Fruit fly (Drosophila melanogaster) whole organism, wandering third instar larva: ENCODE results near the gene CG15212.

Source experiments
- CG32264 ChIP-seq: fragments of 200-800 bp; sonication (Bioruptor generic); optimal IDR thresholded peaks from 2 replicates; lab custom pipeline; 2016; ENCODE audit warnings: missing biosample characterization, missing genetic modification characterization
- CrebA ChIP-seq: fragments of 200-800 bp; sonication (Bioruptor generic); optimal IDR thresholded peaks from 2 replicates; lab custom pipeline; 2016; ENCODE audit warnings: missing biosample characterization, mild to moderate bottlenecking, missing genetic modification characterization, borderline replicate concordance
- Dfd ChIP-seq: fragments of >200 bp; optimal IDR thresholded peaks from 2 replicates; lab custom pipeline; 2017; ENCODE audit warnings: missing biosample characterization, missing genetic modification characterization
- GATAd ChIP-seq: sonication (Bioruptor generic); optimal IDR thresholded peaks from 2 replicates; lab custom pipeline; 2016; ENCODE audit warnings: missing biosample characterization, missing genetic modification characterization
- HLH106 ChIP-seq: fragments of 200-800 bp; optimal IDR thresholded peaks from 3 replicates; lab custom pipeline; 2019; ENCODE audit warnings: missing biosample characterization, mild to moderate bottlenecking, missing genetic modification characterization, moderate library complexity
- Hnf4 ChIP-seq: fragments of 200-800 bp; sonication (Bioruptor generic); optimal IDR thresholded peaks from 2 replicates; lab custom pipeline; 2016; ENCODE audit warnings: missing biosample characterization, mild to moderate bottlenecking, missing genetic modification characterization
- Hr78 ChIP-seq: fragments of >200 bp; optimal IDR thresholded peaks from 2 replicates; lab custom pipeline; 2017; ENCODE audit warnings: missing biosample characterization, missing genetic modification characterization
- Hr83 ChIP-seq: fragments of 200-300 bp; sonication (Bioruptor generic); optimal IDR thresholded peaks from 2 replicates; lab custom pipeline; 2016; ENCODE audit warnings: missing biosample characterization, mild to moderate bottlenecking, missing genetic modification characterization, moderate library complexity; ENCODE audit not compliant: poor library complexity, severe bottlenecking
- Myc ChIP-seq: fragments of >200 bp; optimal IDR thresholded peaks from 2 replicates; lab custom pipeline; 2017
- N ChIP-seq: fragments of >200 bp; optimal IDR thresholded peaks from 2 replicates; lab custom pipeline; 2018; ENCODE audit warnings: missing biosample characterization, missing external identifiers, missing genetic modification characterization
- OdsH ChIP-seq: fragments of 200-800 bp; sonication (Bioruptor generic); optimal IDR thresholded peaks from 2 replicates; lab custom pipeline; 2016; ENCODE audit warnings: missing biosample characterization, mild to moderate bottlenecking, missing genetic modification characterization
- Rel ChIP-seq, 2 experiments: fragments of 200-800 bp; sonication (Bioruptor generic) in 1 of 2; optimal IDR thresholded peaks; 2 replicates in 1 of 2; 3 replicates in 1 of 2; lab custom pipeline; 2016 to 2019; ENCODE audit warnings: mild to moderate bottlenecking in 2 of 2, missing biosample characterization in 2 of 2, missing genetic modification characterization in 2 of 2, moderate library complexity in 1 of 2
- Sp1 ChIP-seq: fragments of 200-800 bp; sonication (Bioruptor generic); optimal IDR thresholded peaks from 3 replicates; lab custom pipeline; 2019; ENCODE audit warnings: missing biosample characterization, mild to moderate bottlenecking, missing genetic modification characterization, moderate library complexity
- Vsx2 ChIP-seq: fragments of 200-300, 225-300 bp; sonication (Bioruptor generic); optimal IDR thresholded peaks from 2 replicates; lab custom pipeline; 2018; ENCODE audit warnings: missing biosample characterization, missing genetic modification characterization; ENCODE audit not compliant: partially characterized antibody
- br ChIP-seq: fragments of 200-800 bp; sonication (Bioruptor generic); optimal IDR thresholded peaks from 2 replicates; lab custom pipeline; 2016; ENCODE audit warnings: missing biosample characterization, missing genetic modification characterization
- brk ChIP-seq: fragments of 200-800 bp; sonication (Bioruptor generic); optimal IDR thresholded peaks from 2 replicates; lab custom pipeline; 2016; ENCODE audit warnings: missing biosample characterization, mild to moderate bottlenecking, missing genetic modification characterization
- dl ChIP-seq, 2 experiments: fragments of 175-275, 200-275 bp in 1 of 2; fragments of 200-275 bp in 1 of 2; sonication (Bioruptor generic); optimal IDR thresholded peaks; lab custom pipeline; 2018; ENCODE audit warnings: mild to moderate bottlenecking in 2 of 2, missing biosample characterization in 2 of 2, missing genetic modification characterization in 2 of 2, moderate library complexity in 2 of 2; ENCODE audit not compliant: partially characterized antibody in 2 of 2, insufficient read depth in 1 of 2
- dmrt93B ChIP-seq: fragments of 200-800 bp; sonication (Bioruptor generic); optimal IDR thresholded peaks from 2 replicates; lab custom pipeline; 2018; ENCODE audit warnings: missing biosample characterization, mild to moderate bottlenecking, missing genetic modification characterization
- ey ChIP-seq: fragments of 200-800 bp; sonication (Bioruptor generic); optimal IDR thresholded peaks from 2 replicates; lab custom pipeline; 2016; ENCODE audit warnings: missing biosample characterization, missing genetic modification characterization
- foxo ChIP-seq, 2 experiments: fragments of 200-800 bp; sonication (Bioruptor generic); optimal IDR thresholded peaks; 2 replicates in 1 of 2; 3 replicates in 1 of 2; lab custom pipeline; 2016 to 2017; ENCODE audit warnings: missing biosample characterization in 2 of 2, missing genetic modification characterization in 2 of 2
- fru ChIP-seq: fragments of 200-800 bp; sonication (Bioruptor generic); optimal IDR thresholded peaks from 3 replicates; lab custom pipeline; 2016; ENCODE audit warnings: missing biosample characterization, mild to moderate bottlenecking, missing genetic modification characterization
- h ChIP-seq: fragments of 200-800 bp; sonication (Bioruptor generic); optimal IDR thresholded peaks from 3 replicates; lab custom pipeline; 2016; ENCODE audit warnings: missing biosample characterization, mild to moderate bottlenecking, missing genetic modification characterization
- jim ChIP-seq: fragments of 175-275, 200-325 bp; sonication (Bioruptor generic); optimal IDR thresholded peaks from 2 replicates; lab custom pipeline; 2016; ENCODE audit warnings: missing biosample characterization, mild to moderate bottlenecking, missing genetic modification characterization
- lola ChIP-seq: fragments of >200 bp; optimal IDR thresholded peaks from 2 replicates; lab custom pipeline; 2017; ENCODE audit warnings: missing biosample characterization, missing genetic modification characterization
- pan ChIP-seq: fragments of >200 bp; optimal IDR thresholded peaks from 2 replicates; lab custom pipeline; 2017
- psq ChIP-seq: fragments of 200-800 bp; sonication (Bioruptor generic); optimal IDR thresholded peaks from 3 replicates; lab custom pipeline; 2017; ENCODE audit warnings: missing biosample characterization, mild to moderate bottlenecking, missing genetic modification characterization, moderate library complexity
- rgr ChIP-seq: fragments of 200-800 bp; sonication (Bioruptor generic); optimal IDR thresholded peaks from 3 replicates; lab custom pipeline; 2016; ENCODE audit warnings: missing biosample characterization, mild to moderate bottlenecking, missing genetic modification characterization
- sage ChIP-seq: fragments of 200-800 bp; sonication (Bioruptor generic); optimal IDR thresholded peaks from 2 replicates; lab custom pipeline; 2016; ENCODE audit warnings: missing biosample characterization, mild to moderate bottlenecking, missing genetic modification characterization
- tai ChIP-seq: sonication (Bioruptor generic); optimal IDR thresholded peaks from 2 replicates; lab custom pipeline; 2016; ENCODE audit warnings: missing biosample characterization, missing genetic modification characterization
- usp ChIP-seq: fragments of >200 bp; optimal IDR thresholded peaks from 2 replicates; lab custom pipeline; 2017; ENCODE audit warnings: missing biosample characterization, missing genetic modification characterization

Gene CG15212

dm6 chr3L:5172470-5172869 is 41.1 kb downstream of the CG15212 start:
- TF ChIP-seq Dfd (GFP tag; lab: Kevin White, UChicago) = no peak
- no peak for TF ChIP-seq Hr83 (GFP tag; lab: Kevin White, UChicago)
- no peak for TF ChIP-seq jim
- TF ChIP-seq dmrt93B (GFP tag; lab: Kevin White, UChicago) = no peak
- no peak for TF ChIP-seq Hr78
- TF ChIP-seq, all 38 proteins: peak for 0

dm6 chr3L:5176071-5176470 is 44.7 kb downstream of the CG15212 start:
- TF ChIP-seq Myc = no peak
- no peak for TF ChIP-seq Dfd (GFP tag; lab: Kevin White, UChicago)
- TF ChIP-seq tai (GFP tag; lab: Kevin White, UChicago) = no peak
- no peak for TF ChIP-seq dmrt93B (GFP tag; lab: Kevin White, UChicago)
- TF ChIP-seq rgr (GFP tag; lab: Kevin White, UChicago) = no peak
- TF ChIP-seq dl (GFP tag; optimal IDR thresholded peaks at IDR 0.05; lab: Kevin White, UChicago; ENCODE audit: insufficient read depth in 1 of 2, partially characterized antibody in 2 of 2) = no peak
- no peak for TF ChIP-seq Hr83 (GFP tag; lab: Kevin White, UChicago)
- TF ChIP-seq Vsx2 (GFP tag; lab: Kevin White, UChicago) = no peak
- no peak for TF ChIP-seq OdsH (GFP tag; lab: Kevin White, UChicago)
- TF ChIP-seq jim = no peak
- TF ChIP-seq foxo (GFP tag; optimal IDR thresholded peaks at IDR 0.05; lab: Kevin White, UChicago) = no peak
- no peak for TF ChIP-seq GATAd (GFP tag; lab: Kevin White, UChicago)
- TF ChIP-seq fru (GFP tag; lab: Kevin White, UChicago) = no peak
- TF ChIP-seq ey (GFP tag; lab: Kevin White, UChicago) = no peak
- TF ChIP-seq h = no peak
- TF ChIP-seq Hnf4 (GFP tag; lab: Kevin White, UChicago) = no peak
- TF ChIP-seq lola (GFP tag; lab: Kevin White, UChicago) = no peak
- TF ChIP-seq, all 38 proteins: peak for 0

- TF ChIP-seq CG32264 (GFP tag; lab: Kevin White, UChicago) (no peak), brk (GFP tag; lab: Kevin White, UChicago) (peak; percentile 23), Rel (GFP tag; optimal IDR thresholded peaks at IDR 0.05; lab: Kevin White, UChicago) (no peak), Rel (tag; optimal IDR thresholded peaks at IDR 0.05; lab: Kevin White, UChicago) (peak; percentile 72), psq (peak; percentile 9), Hr83 (GFP tag; lab: Kevin White, UChicago) (peak; percentile 17), h (peak; percentile 32), dl (GFP tag; optimal IDR thresholded peaks at IDR 0.05; lab: Kevin White, UChicago; ENCODE audit: insufficient read depth in 1 of 2, partially characterized antibody in 2 of 2) (no peak), br (GFP tag; lab: Kevin White, UChicago) (peak; percentile 41), CrebA (GFP tag; lab: Kevin White, UChicago) (peak; percentile 56), Hnf4 (GFP tag; lab: Kevin White, UChicago) (peak; percentile 38), Sp1 (no peak)
- TF ChIP-seq, all 38 proteins: peak for 8
Observed at dm6 chr3L:5176789-5177188, 45.4 kb downstream of the CG15212 start.

dm6 chr3L:5178903-5179302 is 47.6 kb downstream of the CG15212 start:
- TF ChIP-seq Hnf4 (GFP tag; lab: Kevin White, UChicago) = no peak
- TF ChIP-seq pan (lab: Kevin White, UChicago) = no peak
- TF ChIP-seq Vsx2 (GFP tag; lab: Kevin White, UChicago) = no peak
- TF ChIP-seq Rel (GFP tag; optimal IDR thresholded peaks at IDR 0.05; lab: Kevin White, UChicago) = no peak
- TF ChIP-seq Rel (tag; optimal IDR thresholded peaks at IDR 0.05; lab: Kevin White, UChicago) = no peak
- no peak for TF ChIP-seq N (GFP tag; lab: Kevin White, UChicago)
- no peak for TF ChIP-seq usp (GFP tag; lab: Kevin White, UChicago)
- no peak for TF ChIP-seq br (GFP tag; lab: Kevin White, UChicago)
- no peak for TF ChIP-seq h
- TF ChIP-seq HLH106 = no peak
- TF ChIP-seq lola (GFP tag; lab: Kevin White, UChicago) = no peak

- TF ChIP-seq ey (GFP tag; lab: Kevin White, UChicago) = no peak
- TF ChIP-seq brk (GFP tag; lab: Kevin White, UChicago) = no peak
- no peak for TF ChIP-seq Rel (GFP tag; optimal IDR thresholded peaks at IDR 0.05; lab: Kevin White, UChicago)
- TF ChIP-seq Rel (tag; optimal IDR thresholded peaks at IDR 0.05; lab: Kevin White, UChicago) = peak; percentile 91
- TF ChIP-seq h = peak; percentile 34
- peak; percentile 32 for TF ChIP-seq psq
- no peak for TF ChIP-seq sage (GFP tag; lab: Kevin White, UChicago)
- no peak for TF ChIP-seq jim
- TF ChIP-seq OdsH (GFP tag; lab: Kevin White, UChicago) = peak; percentile 16
Observed at dm6 chr3L:5180179-5180578, 48.8 kb downstream of the CG15212 start.
